Worm (Caenorhabditis elegans) whole organism, midembryonic: ENCODE results near the gene bgnt-1.3.

Experiments
- T22C8.4 ChIP-seq: fragments of 200-800 bp; sonication (Bioruptor generic); IDR thresholded peaks from 2 replicates; pipeline ENCODE4 v1.3.6; 2022; ENCODE audit warnings: missing genetic modification characterization, missing compliant biosample characterization
- klf-2 ChIP-seq: fragments of 200-800 bp; sonication (Bioruptor generic); conservative IDR thresholded peaks from 2 replicates; pipeline ENCODE4 v1.3.6; 2022; ENCODE audit warnings: missing genetic modification reagents, missing genetic modification characterization, missing compliant biosample characterization
- med-1 ChIP-seq: sonication (generic microtip); optimal IDR thresholded peaks from 2 replicates; lab custom pipeline; 2017; ENCODE audit warnings: missing genetic modification characterization, mild to moderate bottlenecking, missing compliant biosample characterization, antibody characterized with exemption, missing genetic modification reagents; ENCODE audit not compliant: insufficient read depth
- ref-1 ChIP-seq: fragments of 200-800 bp; sonication (Bioruptor generic); conservative IDR thresholded peaks from 2 replicates; pipeline ENCODE4 v1.3.6; 2022; ENCODE audit warnings: missing genetic modification reagents, missing genetic modification characterization, missing compliant biosample characterization
- ztf-23 ChIP-seq: fragments of 200-800 bp; sonication (Bioruptor generic); IDR thresholded peaks from 2 replicates; pipeline ENCODE4 v1.3.6; 2022; ENCODE audit warnings: missing genetic modification reagents, missing genetic modification characterization, missing compliant biosample characterization
- ztf-29 ChIP-seq: fragments of 200-800 bp; sonication (Bioruptor generic); IDR thresholded peaks from 2 replicates; pipeline ENCODE4 v1.3.6; 2022; ENCODE audit warnings: missing genetic modification reagents, missing genetic modification characterization, missing compliant biosample characterization

DNA sequence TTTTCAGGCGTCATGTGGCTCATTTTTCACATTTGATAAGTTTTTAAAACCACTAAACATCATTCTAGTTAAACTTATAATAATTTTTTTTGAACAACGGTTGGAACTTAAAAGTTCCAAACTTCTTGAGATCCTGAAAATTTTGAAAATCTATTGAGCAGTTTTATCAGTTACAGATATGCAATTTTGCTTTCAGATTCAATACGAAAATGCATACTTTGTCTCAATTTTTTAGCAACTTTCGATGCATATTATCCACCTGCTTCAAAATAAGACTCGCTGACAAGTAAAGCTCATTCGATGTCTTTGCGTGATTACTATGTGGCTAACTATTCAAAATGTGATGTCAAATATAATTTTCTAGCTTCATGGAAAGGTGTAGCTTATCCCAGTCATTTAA, 9.7 kb downstream of the bgnt-1.3 start, which contains the start of gene srh-95:
- TF ChIP-seq T22C8.4 (no peak), ztf-23 (GFP tag; lab: Robert Waterston, UW) (no peak), med-1 (GFP tag; lab: Kevin White, UChicago) (no peak), ztf-29 (GFP tag; lab: Robert Waterston, UW) (no peak), ref-1 (GFP tag; lab: Robert Waterston, UW) (no peak), klf-2 (GFP tag; lab: Robert Waterston, UW) (no peak)
